ENCODE assay signal across 1 fruit fly cellular context in genomic region chr3L:18272321-18273054, dm6.
TF ChIP-seq lines count a peak whose summit lies in the region.

No protein-coding gene starts in this region.

TF ChIP-seq in whole organism, embryonic, 481 proteins besides CTCF, POLR2A, EP300 and RAD21 (continued from another document and continues in another):
- TF ChIP-seq CG7928 (GFP tag; optimal IDR thresholded peaks at IDR 0.05; lab: Kevin White, UChicago) (no peak), ind (GFP tag; optimal IDR thresholded peaks at IDR 0.05; lab: Kevin White, UChicago) (peak; percentile 12), knrl (GFP tag; IDR thresholded peaks at IDR 0.05; lab: Robert Waterston, UW; ENCODE audit: partially characterized antibody) (no peak), Hsf (GFP tag; optimal IDR thresholded peaks at IDR 0.05; lab: Kevin White, UChicago) (no peak), NC2α (GFP tag; optimal IDR thresholded peaks at IDR 0.05; lab: Kevin White, UChicago) (no peak), CG10321 (GFP tag; IDR thresholded peaks at IDR 0.05; lab: Robert Waterston, UW) (no peak), salm (tag; optimal IDR thresholded peaks at IDR 0.05; lab: Kevin White, UChicago) (no peak), gt (GFP tag; IDR thresholded peaks at IDR 0.05; lab: Robert Waterston, UW) (no peak), B-H2 (GFP tag; optimal IDR thresholded peaks at IDR 0.05; lab: Kevin White, UChicago) (no peak), tin (GFP tag; optimal IDR thresholded peaks at IDR 0.05; lab: Kevin White, UChicago) (peak; percentile 32), trem (tag; optimal IDR thresholded peaks at IDR 0.05; lab: Kevin White, UChicago) (peak; percentile 44), sens-2 (GFP tag; IDR thresholded peaks at IDR 0.05; lab: Robert Waterston, UW) (no peak), CG31365 (tag; optimal IDR thresholded peaks at IDR 0.05; lab: Kevin White, UChicago) (no peak), CG10654 (GFP tag; optimal IDR thresholded peaks at IDR 0.05; lab: Kevin White, UChicago) (no peak), CG12071 (GFP tag; optimal IDR thresholded peaks at IDR 0.05; lab: Kevin White, UChicago) (no peak), onecut (GFP tag; IDR thresholded peaks at IDR 0.05; lab: Robert Waterston, UW) (no peak), CG32532 (GFP tag; IDR thresholded peaks at IDR 0.05; lab: Robert Waterston, UW) (no peak), Ravus (GFP tag; IDR thresholded peaks at IDR 0.05; lab: Robert Waterston, UW) (no peak), lov (optimal IDR thresholded peaks at IDR 0.05; lab: Kevin White, UChicago) (peak; percentile 53), lov (GFP tag; IDR thresholded peaks at IDR 0.05; lab: Robert Waterston, UW) (no peak), mld (GFP tag; IDR thresholded peaks at IDR 0.05; lab: Robert Waterston, UW; ENCODE audit: partially characterized antibody) (no peak), CrebB (tag; optimal IDR thresholded peaks at IDR 0.05; lab: Kevin White, UChicago) (no peak), schlank (tag; optimal IDR thresholded peaks at IDR 0.05; lab: Kevin White, UChicago) (no peak), CG4854 (GFP tag; optimal IDR thresholded peaks at IDR 0.05; lab: Kevin White, UChicago) (no peak), prd (optimal IDR thresholded peaks at IDR 0.05; lab: Kevin White, UChicago) (no peak), prd (GFP tag; IDR thresholded peaks at IDR 0.05; lab: Robert Waterston, UW) (peak; percentile 54; the same call in 2 of the 3 replicates), B-H1 (GFP tag; IDR thresholded peaks at IDR 0.05; lab: Robert Waterston, UW) (no peak), bsh (GFP tag; optimal IDR thresholded peaks at IDR 0.05; lab: Kevin White, UChicago) (peak in 1 of 2 experiments; percentile 31), ERR (GFP tag; optimal IDR thresholded peaks at IDR 0.05; lab: Kevin White, UChicago) (no peak), dm (GFP tag; optimal IDR thresholded peaks at IDR 0.05; lab: Kevin White, UChicago) (no peak), CG7357 (GFP tag; IDR thresholded peaks at IDR 0.05; lab: Robert Waterston, UW) (peak; percentile 48; the same call in 1 of the 3 replicates), croc (GFP tag; conservative IDR thresholded peaks at IDR 0.05; lab: Robert Waterston, UW) (peak; percentile 47; the same call in 2 of the 3 replicates), CG3163 (GFP tag; optimal IDR thresholded peaks at IDR 0.05; lab: Kevin White, UChicago) (no peak), bab2 (GFP tag; optimal IDR thresholded peaks at IDR 0.05; lab: Kevin White, UChicago) (peak; percentile 12), CG7786 (GFP tag; optimal IDR thresholded peaks at IDR 0.05; lab: Kevin White, UChicago) (no peak), CG8281 (tag; optimal IDR thresholded peaks at IDR 0.05; lab: Kevin White, UChicago) (peak; percentile 98), pum (GFP tag; optimal IDR thresholded peaks at IDR 0.05; lab: Kevin White, UChicago) (peak; percentile 10), ftz-f1 (GFP tag; optimal IDR thresholded peaks at IDR 0.05; lab: Kevin White, UChicago) (no peak), CG15601 (tag; optimal IDR thresholded peaks at IDR 0.05; lab: Kevin White, UChicago) (peak; percentile 14), CG15514 (GFP tag; optimal IDR thresholded peaks at IDR 0.05; lab: Kevin White, UChicago) (no peak), zen (tag; optimal IDR thresholded peaks at IDR 0.05; lab: Kevin White, UChicago) (peak; percentile 43), Eip74EF (GFP tag; optimal IDR thresholded peaks at IDR 0.05; lab: Kevin White, UChicago) (no peak), CG14050 (GFP tag; IDR thresholded peaks at IDR 0.05; lab: Robert Waterston, UW) (no peak), CG33213 (GFP tag; optimal IDR thresholded peaks at IDR 0.05; lab: Kevin White, UChicago) (no peak), nmo (GFP tag; optimal IDR thresholded peaks at IDR 0.05; lab: Kevin White, UChicago) (peak; percentile 63), CG7745 (tag; optimal IDR thresholded peaks at IDR 0.05; lab: Kevin White, UChicago) (no peak), CG5953 (GFP tag; IDR thresholded peaks at IDR 0.05; lab: Robert Waterston, UW) (no peak), CG31388 (GFP tag; optimal IDR thresholded peaks at IDR 0.05; lab: Kevin White, UChicago) (no peak), CG30431 (GFP tag; optimal IDR thresholded peaks at IDR 0.05; lab: Kevin White, UChicago) (peak; percentile 14), CG11723 (GFP tag; optimal IDR thresholded peaks at IDR 0.05; lab: Kevin White, UChicago) (no peak), psq (GFP tag; optimal IDR thresholded peaks at IDR 0.05; lab: Kevin White, UChicago) (no peak), jigr1 (GFP tag; IDR thresholded peaks at IDR 0.05; lab: Robert Waterston, UW) (no peak), CG18619 (GFP tag; optimal IDR thresholded peaks at IDR 0.05; lab: Kevin White, UChicago) (peak; percentile 24), dan (GFP tag; IDR thresholded peaks at IDR 0.05; lab: Robert Waterston, UW) (no peak), Hr78 (GFP tag; optimal IDR thresholded peaks at IDR 0.05; lab: Kevin White, UChicago) (no peak), lola (GFP tag; optimal IDR thresholded peaks at IDR 0.05; lab: Kevin White, UChicago) (peak in 1 of 3 experiments; percentile 66), hbn (GFP tag; IDR thresholded peaks at IDR 0.05; lab: Robert Waterston, UW; ENCODE audit: partially characterized antibody) (no peak), her (GFP tag; optimal IDR thresholded peaks at IDR 0.05; lab: Kevin White, UChicago) (no peak), ro (GFP tag; IDR thresholded peaks at IDR 0.05; lab: Robert Waterston, UW) (no peak), CG34422 (GFP tag; IDR thresholded peaks at IDR 0.05; lab: Robert Waterston, UW) (no peak), CG12942 (GFP tag; optimal IDR thresholded peaks at IDR 0.05; lab: Kevin White, UChicago) (no peak), tll (GFP tag; optimal IDR thresholded peaks at IDR 0.05; lab: Kevin White, UChicago) (peak in 1 of 2 experiments; percentile 41), otp (GFP tag; IDR thresholded peaks at IDR 0.05; lab: Robert Waterston, UW) (no peak), CG10979 (tag; optimal IDR thresholded peaks at IDR 0.05; lab: Kevin White, UChicago) (peak; percentile 61), unpg (GFP tag; optimal IDR thresholded peaks at IDR 0.05; lab: Kevin White, UChicago) (peak; percentile 31), CG4328 (GFP tag; optimal IDR thresholded peaks at IDR 0.05; lab: Kevin White, UChicago) (peak; percentile 1), Sin3A (optimal IDR thresholded peaks at IDR 0.05; lab: Kevin White, UChicago) (no peak), Med (GFP tag; lab: Kevin White, UChicago) (no peak), CG9215 (GFP tag; IDR thresholded peaks at IDR 0.05; lab: Robert Waterston, UW) (no peak), YL-1 (GFP tag; optimal IDR thresholded peaks at IDR 0.05; lab: Kevin White, UChicago) (no peak), CG4820 (GFP tag; optimal IDR thresholded peaks at IDR 0.05; lab: Kevin White, UChicago) (peak; percentile 46), Adf1 (GFP tag; IDR thresholded peaks at IDR 0.05; lab: Robert Waterston, UW) (no peak), Xbp1 (GFP tag; optimal IDR thresholded peaks at IDR 0.05; lab: Kevin White, UChicago) (peak; percentile 30), BtbVII (GFP tag; optimal IDR thresholded peaks at IDR 0.05; lab: Kevin White, UChicago) (peak; percentile 28), Dfd (GFP tag; optimal IDR thresholded peaks at IDR 0.05; lab: Kevin White, UChicago) (no peak), CG12155 (GFP tag; optimal IDR thresholded peaks at IDR 0.05; lab: Kevin White, UChicago) (no peak), nom (GFP tag; optimal IDR thresholded peaks at IDR 0.05; lab: Kevin White, UChicago) (no peak), CHES-1-like (GFP tag; optimal IDR thresholded peaks at IDR 0.05; lab: Kevin White, UChicago) (no peak), CG6689 (GFP tag; IDR thresholded peaks at IDR 0.05; lab: Robert Waterston, UW) (peak; percentile 70), Lhr (GFP tag; optimal IDR thresholded peaks at IDR 0.05; lab: Kevin White, UChicago) (no peak), kni (GFP tag; optimal IDR thresholded peaks at IDR 0.05; lab: Kevin White, UChicago) (peak; percentile 64), Mad (GFP tag; optimal IDR thresholded peaks at IDR 0.05; lab: Kevin White, UChicago) (no peak), kay (GFP tag; optimal IDR thresholded peaks at IDR 0.05; lab: Kevin White, UChicago) (no peak), CG10209 (GFP tag; optimal IDR thresholded peaks at IDR 0.05; lab: Kevin White, UChicago) (peak; percentile 94), CG1647 (GFP tag; optimal IDR thresholded peaks at IDR 0.05; lab: Kevin White, UChicago) (no peak), Ssrp (tag; optimal IDR thresholded peaks at IDR 0.05; lab: Kevin White, UChicago) (peak; percentile 50), Doc3 (GFP tag; IDR thresholded peaks at IDR 0.05; lab: Robert Waterston, UW; ENCODE audit: partially characterized antibody) (no peak), crc (GFP tag; optimal IDR thresholded peaks at IDR 0.05; lab: Kevin White, UChicago) (no peak), sd (tag; optimal IDR thresholded peaks at IDR 0.05; lab: Kevin White, UChicago) (no peak), CG3995 (GFP tag; optimal IDR thresholded peaks at IDR 0.05; lab: Kevin White, UChicago) (peak; percentile 7), Nf-YB (GFP tag; optimal IDR thresholded peaks at IDR 0.05; lab: Kevin White, UChicago) (no peak), CG6765 (GFP tag; optimal IDR thresholded peaks at IDR 0.05; lab: Kevin White, UChicago) (no peak), seq (GFP tag; IDR thresholded peaks at IDR 0.05; lab: Robert Waterston, UW) (0 out of 2 replicates have a peak, but pooled peaks have one; percentile 17), Abd-B (GFP tag; optimal IDR thresholded peaks at IDR 0.05; lab: Kevin White, UChicago) (peak; percentile 7), Opbp (GFP tag; IDR thresholded peaks at IDR 0.05; lab: Robert Waterston, UW; ENCODE audit: partially characterized antibody) (no peak), CG34224 (GFP tag; IDR thresholded peaks at IDR 0.05; lab: Robert Waterston, UW; ENCODE audit: partially characterized antibody) (no peak), Fer1 (GFP tag; optimal IDR thresholded peaks at IDR 0.05; lab: Kevin White, UChicago) (no peak), cato (GFP tag; optimal IDR thresholded peaks at IDR 0.05; lab: Kevin White, UChicago; ENCODE audit: borderline replicate concordance) (no peak), da (GFP tag; optimal IDR thresholded peaks at IDR 0.05; lab: Kevin White, UChicago) (no peak), Oaz (GFP tag; IDR thresholded peaks at IDR 0.05; lab: Robert Waterston, UW) (no peak), Kr (GFP tag; optimal IDR thresholded peaks at IDR 0.05; lab: Kevin White, UChicago) (peak; percentile 11), Blimp-1 (GFP tag; optimal IDR thresholded peaks at IDR 0.05; lab: Kevin White, UChicago) (peak; percentile 47), CG17186 (GFP tag; optimal IDR thresholded peaks at IDR 0.05; lab: Kevin White, UChicago) (no peak), CG17612 (GFP tag; IDR thresholded peaks at IDR 0.05; lab: Robert Waterston, UW) (no peak), E2f2 (GFP tag; IDR thresholded peaks at IDR 0.05; lab: Robert Waterston, UW) (no peak), CG14710 (tag; optimal IDR thresholded peaks at IDR 0.05; lab: Kevin White, UChicago) (peak; percentile 66), odd (GFP tag; optimal IDR thresholded peaks at IDR 0.05; lab: Kevin White, UChicago) (no peak), CG31224 (GFP tag; IDR thresholded peaks at IDR 0.05; lab: Robert Waterston, UW) (no peak), CG17912 (GFP tag; optimal IDR thresholded peaks at IDR 0.05; lab: Kevin White, UChicago) (no peak), nerfin-2 (GFP tag; IDR thresholded peaks at IDR 0.05; lab: Robert Waterston, UW; ENCODE audit: partially characterized antibody) (no peak), disco-r (GFP tag; optimal IDR thresholded peaks at IDR 0.05; lab: Kevin White, UChicago) (no peak), CG12659 (GFP tag; optimal IDR thresholded peaks at IDR 0.05; lab: Kevin White, UChicago) (peak; percentile 11), sisA (GFP tag; IDR thresholded peaks at IDR 0.05; lab: Robert Waterston, UW) (no peak; the same call in 1 of the 2 replicates), dpn (GFP tag; optimal IDR thresholded peaks at IDR 0.05; lab: Kevin White, UChicago) (no peak), jing (GFP tag; optimal IDR thresholded peaks at IDR 0.05; lab: Kevin White, UChicago) (no peak), grn (GFP tag; optimal IDR thresholded peaks at IDR 0.05; lab: Kevin White, UChicago) (no peak), CG9876 (GFP tag; optimal IDR thresholded peaks at IDR 0.05; lab: Kevin White, UChicago) (no peak), CG11456 (GFP tag; IDR thresholded peaks at IDR 0.05; lab: Robert Waterston, UW) (no peak), fu2 (GFP tag; optimal IDR thresholded peaks at IDR 0.05; lab: Kevin White, UChicago) (no peak), CG5245 (GFP tag; optimal IDR thresholded peaks at IDR 0.05; lab: Kevin White, UChicago) (no peak), NfI (GFP tag; optimal IDR thresholded peaks at IDR 0.05; lab: Kevin White, UChicago) (no peak), CG8765 (GFP tag; IDR thresholded peaks at IDR 0.05; lab: Robert Waterston, UW) (no peak), inv (GFP tag; IDR thresholded peaks at IDR 0.05; lab: Robert Waterston, UW; ENCODE audit: partially characterized antibody) (no peak), sug (tag; optimal IDR thresholded peaks at IDR 0.05; lab: Kevin White, UChicago) (no peak), CG11398 (GFP tag; optimal IDR thresholded peaks at IDR 0.05; lab: Kevin White, UChicago) (no peak), Aef1 (GFP tag; IDR thresholded peaks at IDR 0.05; lab: Robert Waterston, UW) (no peak), h (optimal IDR thresholded peaks at IDR 0.05; lab: Kevin White, UChicago) (no peak), CG11085 (GFP tag; IDR thresholded peaks at IDR 0.05; lab: Robert Waterston, UW) (no peak), lmd (GFP tag; IDR thresholded peaks at IDR 0.05; lab: Robert Waterston, UW) (no peak; the same call in 1 of the 2 replicates), CG10147 (GFP tag; optimal IDR thresholded peaks at IDR 0.05; lab: Kevin White, UChicago) (peak; percentile 13), tio (GFP tag; optimal IDR thresholded peaks at IDR 0.05; lab: Kevin White, UChicago) (no peak), CG13123 (GFP tag; optimal IDR thresholded peaks at IDR 0.05; lab: Kevin White, UChicago) (no peak), CG12219 (GFP tag; optimal IDR thresholded peaks at IDR 0.05; lab: Kevin White, UChicago) (peak; percentile 20), lilli (GFP tag; optimal IDR thresholded peaks at IDR 0.05; lab: Kevin White, UChicago) (peak; percentile 5), Elba2 (GFP tag; optimal IDR thresholded peaks at IDR 0.05; lab: Kevin White, UChicago) (no peak), CoRest (tag; optimal IDR thresholded peaks at IDR 0.05; lab: Kevin White, UChicago) (peak; percentile 26), HLH3B (GFP tag; IDR thresholded peaks at IDR 0.05; lab: Robert Waterston, UW) (no peak)
